Worm (Caenorhabditis elegans) whole organism, midembryonic: ENCODE measurements around the gene F26F4.5.

Experiments
- cog-1 ChIP-seq: sonication (generic microtip); optimal IDR thresholded peaks from 2 replicates; lab custom pipeline; 2016; ENCODE audit warnings: missing genetic modification characterization, missing compliant biosample characterization
- flt-1 ChIP-seq: fragments of 200-800 bp; sonication (Bioruptor generic); IDR thresholded peaks from 2 replicates; pipeline ENCODE4 v1.3.6; 2022; ENCODE audit warnings: missing genetic modification characterization, missing compliant biosample characterization
- klf-2 ChIP-seq: fragments of 200-800 bp; sonication (Bioruptor generic); conservative IDR thresholded peaks from 2 replicates; pipeline ENCODE4 v1.3.6; 2022; ENCODE audit warnings: missing genetic modification reagents, missing genetic modification characterization, missing compliant biosample characterization
- med-1 ChIP-seq: sonication (generic microtip); optimal IDR thresholded peaks from 2 replicates; lab custom pipeline; 2017; ENCODE audit warnings: missing genetic modification characterization, mild to moderate bottlenecking, missing compliant biosample characterization, antibody characterized with exemption, missing genetic modification reagents; ENCODE audit not compliant: insufficient read depth
- ztf-23 ChIP-seq: fragments of 200-800 bp; sonication (Bioruptor generic); IDR thresholded peaks from 2 replicates; pipeline ENCODE4 v1.3.6; 2022; ENCODE audit warnings: missing genetic modification reagents, missing genetic modification characterization, missing compliant biosample characterization

ce11 chrIII:4850139-4850538 is 40.9 kb downstream of the F26F4.5 start, which contains the start of gene F26A1.1:
- TF ChIP-seq ztf-23 (GFP tag; lab: Robert Waterston, UW), result no peak
- TF ChIP-seq med-1 (GFP tag; lab: Kevin White, UChicago), result no peak
- no peak for TF ChIP-seq cog-1 (tag; lab: Kevin White, UChicago)
- TF ChIP-seq flt-1 (GFP tag; lab: Robert Waterston, UW), result no peak
- TF ChIP-seq klf-2, result no peak
